Worm (Caenorhabditis elegans): ENCODE data around the gene ham-2.

ham-2 gene

ce11 chrX:4521166-4521565 lies 33.3 kb upstream of the ham-2 start:
- peak; percentile 54 for TF ChIP-seq ceh-48 (tag; optimal IDR thresholded peaks at IDR 0.05)
- no peak for TF ChIP-seq K02D7.2 (tag; optimal IDR thresholded peaks at IDR 0.05)

ce11 chrX:4521837-4522816 lies 32.4 kb upstream of the ham-2 start, which contains the start of gene C07A12.7:
Gene C07A12.7 (minus strand): TSS chrX:4522144.
- TF ChIP-seq ceh-31 (tag; optimal IDR thresholded peaks at IDR 0.05) (no peak), ceh-45 (GFP tag; IDR thresholded peaks at IDR 0.05) (no peak), unc-55 (GFP tag; optimal IDR thresholded peaks at IDR 0.05) (peak; percentile 11), tbx-7 (tag; optimal IDR thresholded peaks at IDR 0.05) (no peak), tbx-2 (tag; optimal IDR thresholded peaks at IDR 0.05) (peak; percentile 11), elt-2 (tag; optimal IDR thresholded peaks at IDR 0.05) (peak; percentile 24), rnt-1 (tag; optimal IDR thresholded peaks at IDR 0.05) (peak; percentile 69), nfya-1 (tag; optimal IDR thresholded peaks at IDR 0.05) (peak; percentile 12), syd-9 (tag; optimal IDR thresholded peaks at IDR 0.05) (no peak), sdc-2 (tag; optimal IDR thresholded peaks at IDR 0.05) (peak; percentile 2), hlh-15 (tag; optimal IDR thresholded peaks at IDR 0.05) (no peak), odd-2 (tag; optimal IDR thresholded peaks at IDR 0.05) (no peak)

ce11 chrX:4523315-4523714 lies 31.2 kb upstream of the ham-2 start:
- no peak for TF ChIP-seq mec-3 (tag; optimal IDR thresholded peaks at IDR 0.05; ENCODE audit: borderline replicate concordance)
- TF ChIP-seq nhr-11 (tag; optimal IDR thresholded peaks at IDR 0.05) = no peak
- no peak for TF ChIP-seq ceh-6 (GFP tag; optimal IDR thresholded peaks at IDR 0.05)
- TF ChIP-seq sox-2 (GFP tag; IDR thresholded peaks at IDR 0.05) = no peak
- no peak for TF ChIP-seq fax-1 (tag; optimal IDR thresholded peaks at IDR 0.05)

ce11 chrX:4523887-4524350 lies 30.6 kb upstream of the ham-2 start, which contains the start of gene pdi-2:
Gene pdi-2 (plus strand): TSS chrX:4524155.
- TF ChIP-seq che-1 (tag; optimal IDR thresholded peaks at IDR 0.05) (peak; percentile 37), nhr-232 (tag; optimal IDR thresholded peaks at IDR 0.05) (no peak), nhr-11 (tag; optimal IDR thresholded peaks at IDR 0.05) (no peak), hlh-6 (tag; optimal IDR thresholded peaks at IDR 0.05) (no peak), ref-2 (tag; optimal IDR thresholded peaks at IDR 0.05) (peak; percentile 85), tbx-7 (tag; optimal IDR thresholded peaks at IDR 0.05) (no peak), eyg-1 (tag; optimal IDR thresholded peaks at IDR 0.05) (peak; percentile 47), ceh-48 (tag; optimal IDR thresholded peaks at IDR 0.05) (no peak), ztf-16 (tag; optimal IDR thresholded peaks at IDR 0.05) (no peak), ceh-19 (GFP tag; optimal IDR thresholded peaks at IDR 0.05) (peak; percentile 69), elt-2 (tag; optimal IDR thresholded peaks at IDR 0.05) (peak; percentile 34), unc-42 (tag; optimal IDR thresholded peaks at IDR 0.05) (peak; percentile 74), dmd-4 (tag; optimal IDR thresholded peaks at IDR 0.05; ENCODE audit: borderline replicate concordance) (peak; percentile 14), ceh-31 (tag; optimal IDR thresholded peaks at IDR 0.05) (peak; percentile 69), pat-9 (tag; optimal IDR thresholded peaks at IDR 0.05) (peak; percentile 18), tbx-2 (tag; optimal IDR thresholded peaks at IDR 0.05) (peak; percentile 84), ttx-3 (tag; optimal IDR thresholded peaks at IDR 0.05) (peak; percentile 16), nfya-1 (tag; optimal IDR thresholded peaks at IDR 0.05) (peak; percentile 100), lin-11 (tag; optimal IDR thresholded peaks at IDR 0.05) (peak; percentile 24), madf-2 (tag; optimal IDR thresholded peaks at IDR 0.05) (peak; percentile 8), gmeb-2 (tag; optimal IDR thresholded peaks at IDR 0.05) (no peak), ceh-14 (tag; optimal IDR thresholded peaks at IDR 0.05) (peak; percentile 48), ceh-34 (tag; optimal IDR thresholded peaks at IDR 0.05) (peak; percentile 25), sdc-2 (tag; optimal IDR thresholded peaks at IDR 0.05) (peak; percentile 20), unc-86 (tag; optimal IDR thresholded peaks at IDR 0.05) (no peak), ceh-9 (tag; optimal IDR thresholded peaks at IDR 0.05) (no peak), ets-4 (tag; optimal IDR thresholded peaks at IDR 0.05) (no peak), elt-4 (tag; optimal IDR thresholded peaks at IDR 0.05) (no peak), Y22D7AL.16 (tag; optimal IDR thresholded peaks at IDR 0.05) (peak; percentile 22), unc-3 (GFP tag; conservative IDR thresholded peaks at IDR 0.05) (no peak), unc-3 (tag; optimal IDR thresholded peaks at IDR 0.05) (no peak), ceh-18 (tag; optimal IDR thresholded peaks at IDR 0.05) (no peak), unc-55 (GFP tag; optimal IDR thresholded peaks at IDR 0.05) (peak; percentile 5), hlh-8 (tag; optimal IDR thresholded peaks at IDR 0.05) (no peak)
